Worm (Caenorhabditis elegans) whole organism, L3 larva: ENCODE data around the gene viro-2.
A peak's percentile ranks its signal among the peaks of the same experiment; 100 is the strongest.

ENCODE experiments used
- ZK546.5 ChIP-seq: sonication (generic microtip); optimal IDR thresholded peaks from 2 replicates; lab custom pipeline; 2017; ENCODE audit warnings: missing biosample characterization, missing genetic modification characterization
- ama-1 ChIP-seq: fragments of 150-350 bp; optimal IDR thresholded peaks from 2 replicates; lab custom pipeline; 2018
- ceh-16 ChIP-seq: sonication (generic microtip); optimal IDR thresholded peaks from 2 replicates; lab custom pipeline; 2017; ENCODE audit warnings: missing biosample characterization, missing genetic modification characterization
- jun-1 ChIP-seq: fragments of 150-350 bp; optimal IDR thresholded peaks from 2 replicates; lab custom pipeline; 2014; ENCODE audit warnings: missing biosample characterization, missing genetic modification reagents, missing genetic modification characterization
- nhr-12 ChIP-seq: fragments of 150-350 bp; optimal IDR thresholded peaks from 2 replicates; lab custom pipeline; 2014; ENCODE audit warnings: missing biosample characterization, missing genetic modification characterization
- pqm-1 ChIP-seq: fragments of 150-350 bp; optimal IDR thresholded peaks from 2 replicates; lab custom pipeline; 2017; ENCODE audit warnings: missing biosample characterization, missing genetic modification characterization, inconsistent platforms
- sea-2 ChIP-seq: fragments of 150-350 bp; sonication (generic microtip); optimal IDR thresholded peaks from 4 replicates; lab custom pipeline; 2014; ENCODE audit warnings: missing biosample characterization, missing genetic modification reagents, missing genetic modification characterization
- skn-1 ChIP-seq: fragments of 150-350 bp; optimal IDR thresholded peaks from 2 replicates; lab custom pipeline; 2014; ENCODE audit warnings: missing biosample characterization, missing genetic modification characterization
- tbx-2 ChIP-seq: sonication (generic microtip); optimal IDR thresholded peaks from 2 replicates; lab custom pipeline; 2016; ENCODE audit warnings: mild to moderate bottlenecking, missing genetic modification characterization, missing compliant biosample characterization
- unc-39 ChIP-seq: sonication (generic microtip); optimal IDR thresholded peaks from 4 replicates; lab custom pipeline; 2017; ENCODE audit warnings: missing biosample characterization, missing genetic modification characterization
- unc-62 ChIP-seq: fragments of 150-350 bp; sonication (generic microtip); optimal IDR thresholded peaks from 4 replicates; lab custom pipeline; 2014; ENCODE audit warnings: missing biosample characterization, missing genetic modification reagents, missing genetic modification characterization

ce11 chrIII:7106854-7107253, 21.8 kb upstream of the viro-2 start:
- TF ChIP-seq pqm-1 (tag; lab: Kevin White, UChicago) = peak; percentile 55
- TF ChIP-seq nhr-12 (tag; lab: Kevin White, UChicago) = no peak
- TF ChIP-seq tbx-2 (tag; lab: Kevin White, UChicago) = no peak
- no peak for TF ChIP-seq skn-1 (tag; lab: Kevin White, UChicago)
- TF ChIP-seq ama-1 = no peak
- no peak for TF ChIP-seq ZK546.5
- no peak for TF ChIP-seq unc-39 (tag; lab: Kevin White, UChicago)
- no peak for TF ChIP-seq ceh-16 (tag; lab: Kevin White, UChicago)
- TF ChIP-seq sea-2 = no peak
- no peak for TF ChIP-seq unc-62 (GFP tag; lab: Kevin White, UChicago)
- no peak for TF ChIP-seq jun-1 (tag; lab: Kevin White, UChicago)
